ENCODE assay signal across 2 worm cellular contexts in the genomic region with DNA sequence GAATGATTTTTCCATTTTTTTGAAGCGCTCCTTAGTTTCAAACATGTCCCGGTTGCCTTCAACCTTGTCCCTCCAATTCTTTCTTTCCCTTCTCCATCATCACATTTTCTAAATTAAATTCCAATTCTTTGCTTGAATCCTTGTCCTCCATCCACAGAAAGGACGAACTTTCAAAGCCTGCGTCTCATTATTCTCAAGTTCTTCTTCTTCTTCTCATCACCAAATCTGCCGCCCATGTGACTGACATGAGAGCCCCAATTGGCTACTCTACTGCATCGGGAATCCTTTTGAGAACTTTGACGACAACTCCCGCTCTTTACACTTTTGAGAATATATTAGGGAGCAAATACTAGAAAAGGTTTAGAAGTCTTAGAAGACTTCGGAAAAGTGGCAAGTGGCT.
A peak's percentile ranks its signal among the peaks of the same experiment; 100 is the strongest.
TF ChIP-seq lines count a peak whose summit lies in the region.

No protein-coding gene starts in this region.

TF ChIP-seq in whole organism, L1 larva, 84 proteins besides CTCF, POLR2A, EP300 and RAD21 (continued from another document and continues in another):
- TF ChIP-seq snu-23 (GFP tag; optimal IDR thresholded peaks at IDR 0.05; lab: Kevin White, UChicago) (no peak), ceh-88 (GFP tag; IDR thresholded peaks at IDR 0.05; lab: Robert Waterston, UW) (no peak), nhr-77 (tag; optimal IDR thresholded peaks at IDR 0.05; lab: Kevin White, UChicago) (no peak), ceh-90 (tag; optimal IDR thresholded peaks at IDR 0.05; lab: Kevin White, UChicago) (no peak), sup-37 (GFP tag; optimal IDR thresholded peaks at IDR 0.05; lab: Kevin White, UChicago) (no peak), unc-86 (tag; optimal IDR thresholded peaks at IDR 0.05; lab: Kevin White, UChicago) (peak; percentile 56), mab-9 (GFP tag; IDR thresholded peaks at IDR 0.05; lab: Robert Waterston, UW) (no peak), swsn-7 (tag; optimal IDR thresholded peaks at IDR 0.05; lab: Kevin White, UChicago) (peak; percentile 10), nhr-76 (tag; optimal IDR thresholded peaks at IDR 0.05; lab: Kevin White, UChicago) (no peak), pax-3 (tag; optimal IDR thresholded peaks at IDR 0.05; lab: Kevin White, UChicago) (no peak), lir-3 (tag; optimal IDR thresholded peaks at IDR 0.05; lab: Kevin White, UChicago; ENCODE audit: poor library complexity) (no peak), nhr-84 (tag; optimal IDR thresholded peaks at IDR 0.05; lab: Kevin White, UChicago) (no peak), ces-1 (GFP tag; optimal IDR thresholded peaks at IDR 0.05; lab: Kevin White, UChicago) (peak; percentile 46), unc-98 (GFP tag; IDR thresholded peaks at IDR 0.05; lab: Robert Waterston, UW) (no peak), unc-130 (tag; optimal IDR thresholded peaks at IDR 0.05; lab: Kevin White, UChicago) (no peak), dpl-1 (GFP tag; optimal IDR thresholded peaks at IDR 0.05; lab: Kevin White, UChicago) (no peak), tlp-1 (tag; optimal IDR thresholded peaks at IDR 0.05; lab: Kevin White, UChicago) (no peak), egl-13 (tag; optimal IDR thresholded peaks at IDR 0.05; lab: Kevin White, UChicago) (no peak), lin-15B (tag; optimal IDR thresholded peaks at IDR 0.05; lab: Kevin White, UChicago) (no peak), sptf-1 (tag; optimal IDR thresholded peaks at IDR 0.05; lab: Kevin White, UChicago) (no peak), lsy-2 (tag; optimal IDR thresholded peaks at IDR 0.05; lab: Kevin White, UChicago) (peak in 1 of 2 experiments; percentile 29), fkh-8 (tag; optimal IDR thresholded peaks at IDR 0.05; lab: Kevin White, UChicago) (peak; percentile 20), F16B12.6 (tag; optimal IDR thresholded peaks at IDR 0.05; lab: Kevin White, UChicago) (no peak), Y116A8C.19 (tag; optimal IDR thresholded peaks at IDR 0.05; lab: Kevin White, UChicago; ENCODE audit: borderline replicate concordance) (no peak), fos-1 (tag; optimal IDR thresholded peaks at IDR 0.05; lab: Kevin White, UChicago) (no peak), lin-39 (tag; optimal IDR thresholded peaks at IDR 0.05; lab: Kevin White, UChicago) (no peak), C16A3.4 (tag; optimal IDR thresholded peaks at IDR 0.05; lab: Kevin White, UChicago) (no peak), fkh-4 (tag; optimal IDR thresholded peaks at IDR 0.05; lab: Kevin White, UChicago; ENCODE audit: borderline replicate concordance) (no peak), pqm-1 (tag; optimal IDR thresholded peaks at IDR 0.05; lab: Kevin White, UChicago) (no peak), elt-3 (tag; optimal IDR thresholded peaks at IDR 0.05; lab: Kevin White, UChicago) (no peak), ztf-4 (tag; optimal IDR thresholded peaks at IDR 0.05; lab: Kevin White, UChicago) (no peak), tbx-2 (tag; optimal IDR thresholded peaks at IDR 0.05; lab: Kevin White, UChicago) (peak; percentile 15), irx-1 (tag; optimal IDR thresholded peaks at IDR 0.05; lab: Kevin White, UChicago) (no peak), dsc-1 (tag; optimal IDR thresholded peaks at IDR 0.05; lab: Kevin White, UChicago) (peak; percentile 23), zag-1 (tag; optimal IDR thresholded peaks at IDR 0.05; lab: Kevin White, UChicago) (no peak), elt-2 (tag; optimal IDR thresholded peaks at IDR 0.05; lab: Kevin White, UChicago) (no peak), unc-62 (GFP tag; optimal IDR thresholded peaks at IDR 0.05; lab: Kevin White, UChicago) (no peak), alr-1 (tag; optimal IDR thresholded peaks at IDR 0.05; lab: Kevin White, UChicago; ENCODE audit: borderline replicate concordance) (no peak), ama-1 (optimal IDR thresholded peaks at IDR 0.05; lab: Kevin White, UChicago) (no peak), nhr-11 (tag; optimal IDR thresholded peaks at IDR 0.05; lab: Kevin White, UChicago) (no peak), blmp-1 (tag; optimal IDR thresholded peaks at IDR 0.05; lab: Kevin White, UChicago) (no peak), pag-3 (tag; optimal IDR thresholded peaks at IDR 0.05; lab: Kevin White, UChicago; ENCODE audit: borderline replicate concordance, insufficient read depth) (no peak), zip-4 (GFP tag; optimal IDR thresholded peaks at IDR 0.05; lab: Kevin White, UChicago) (no peak), ceh-82 (tag; optimal IDR thresholded peaks at IDR 0.05; lab: Kevin White, UChicago) (no peak), sox-4 (tag; optimal IDR thresholded peaks at IDR 0.05; lab: Kevin White, UChicago) (no peak), ztf-11 (tag; optimal IDR thresholded peaks at IDR 0.05; lab: Kevin White, UChicago) (no peak), hlh-17 (GFP tag; optimal IDR thresholded peaks at IDR 0.05; lab: Kevin White, UChicago; ENCODE audit: borderline replicate concordance) (no peak), grh-1 (GFP tag; IDR thresholded peaks at IDR 0.05; lab: Robert Waterston, UW) (no peak), nhr-28 (tag; optimal IDR thresholded peaks at IDR 0.05; lab: Kevin White, UChicago) (no peak), C34B4.2 (tag; optimal IDR thresholded peaks at IDR 0.05; lab: Kevin White, UChicago) (no peak), efl-1 (optimal IDR thresholded peaks at IDR 0.05; lab: Kevin White, UChicago) (no peak), efl-1 (GFP tag; optimal IDR thresholded peaks at IDR 0.05 in 1 of 2; lab: Kevin White, UChicago) (no peak), lin-35 (GFP tag; optimal IDR thresholded peaks at IDR 0.05; lab: Kevin White, UChicago) (no peak), ets-5 (GFP tag; IDR thresholded peaks at IDR 0.05; lab: Robert Waterston, UW) (no peak), mef-2 (tag; optimal IDR thresholded peaks at IDR 0.05; lab: Kevin White, UChicago) (no peak), ceh-63 (GFP tag; optimal IDR thresholded peaks at IDR 0.05; lab: Kevin White, UChicago) (no peak), C04F5.9 (tag; optimal IDR thresholded peaks at IDR 0.05; lab: Kevin White, UChicago) (no peak), isw-1 (GFP tag; IDR thresholded peaks at IDR 0.05; lab: Robert Waterston, UW) (no peak; the same call in 1 of the 2 replicates), nhr-71 (tag; optimal IDR thresholded peaks at IDR 0.05; lab: Kevin White, UChicago) (peak; percentile 39), skn-1 (tag; optimal IDR thresholded peaks at IDR 0.05; lab: Kevin White, UChicago) (no peak), lin-13 (GFP tag; optimal IDR thresholded peaks at IDR 0.05; lab: Kevin White, UChicago) (no peak), aly-2 (tag; optimal IDR thresholded peaks at IDR 0.05; lab: Kevin White, UChicago) (no peak), unc-30 (tag; optimal IDR thresholded peaks at IDR 0.05; lab: Kevin White, UChicago) (no peak), nhr-237 (tag; optimal IDR thresholded peaks at IDR 0.05; lab: Kevin White, UChicago) (no peak), nhr-12 (tag; optimal IDR thresholded peaks at IDR 0.05; lab: Kevin White, UChicago) (no peak), aha-1 (tag; optimal IDR thresholded peaks at IDR 0.05; lab: Kevin White, UChicago) (no peak)

TF ChIP-seq in whole organism, L2 larva, 48 proteins besides CTCF, POLR2A, EP300 and RAD21 (continued from another document):
- TF ChIP-seq zag-1 (tag; optimal IDR thresholded peaks at IDR 0.05; lab: Kevin White, UChicago) (peak; percentile 27), fos-1 (tag; optimal IDR thresholded peaks at IDR 0.05; lab: Kevin White, UChicago) (no peak), crh-2 (tag; optimal IDR thresholded peaks at IDR 0.05; lab: Kevin White, UChicago) (peak; percentile 7), ztf-1 (GFP tag; conservative IDR thresholded peaks at IDR 0.05; lab: Robert Waterston, UW) (no peak), skn-1 (tag; optimal IDR thresholded peaks at IDR 0.05; lab: Kevin White, UChicago) (no peak), Y55F3AM.14 (GFP tag; optimal IDR thresholded peaks at IDR 0.05; lab: Kevin White, UChicago) (no peak), nhr-12 (tag; optimal IDR thresholded peaks at IDR 0.05; lab: Kevin White, UChicago) (no peak), blmp-1 (tag; optimal IDR thresholded peaks at IDR 0.05; lab: Kevin White, UChicago; ENCODE audit: insufficient read depth) (no peak), unc-55 (GFP tag; optimal IDR thresholded peaks at IDR 0.05; lab: Kevin White, UChicago) (no peak), dmd-4 (tag; optimal IDR thresholded peaks at IDR 0.05; lab: Kevin White, UChicago) (no peak), nhr-21 (tag; optimal IDR thresholded peaks at IDR 0.05; lab: Kevin White, UChicago) (no peak), nhr-77 (tag; optimal IDR thresholded peaks at IDR 0.05; lab: Kevin White, UChicago) (no peak), lin-39 (tag; optimal IDR thresholded peaks at IDR 0.05; lab: Kevin White, UChicago) (no peak), lsy-2 (tag; optimal IDR thresholded peaks at IDR 0.05; lab: Kevin White, UChicago) (peak in 1 of 2 experiments; percentile 52)
